Fruit fly (Drosophila melanogaster) whole organism, wandering third instar larva: ENCODE measurements around the gene elg1.

Experiments
- Abd-B ChIP-seq: fragments of >200 bp; optimal IDR thresholded peaks from 2 replicates; lab custom pipeline; 2017; ENCODE audit warnings: missing biosample characterization, missing genetic modification characterization
- CrebA ChIP-seq: fragments of 200-800 bp; sonication (Bioruptor generic); optimal IDR thresholded peaks from 2 replicates; lab custom pipeline; 2016; ENCODE audit warnings: missing biosample characterization, mild to moderate bottlenecking, missing genetic modification characterization, borderline replicate concordance
- Dfd ChIP-seq: fragments of >200 bp; optimal IDR thresholded peaks from 2 replicates; lab custom pipeline; 2017; ENCODE audit warnings: missing biosample characterization, missing genetic modification characterization
- Jra ChIP-seq: sonication (Bioruptor generic); optimal IDR thresholded peaks from 2 replicates; lab custom pipeline; 2016; ENCODE audit warnings: missing biosample characterization, missing genetic modification characterization
- Myc ChIP-seq: fragments of >200 bp; optimal IDR thresholded peaks from 2 replicates; lab custom pipeline; 2017
- dmrt93B ChIP-seq: fragments of 200-800 bp; sonication (Bioruptor generic); optimal IDR thresholded peaks from 2 replicates; lab custom pipeline; 2018; ENCODE audit warnings: missing biosample characterization, mild to moderate bottlenecking, missing genetic modification characterization
- dsf ChIP-seq: sonication (Bioruptor generic); optimal IDR thresholded peaks from 2 replicates; lab custom pipeline; 2016; ENCODE audit warnings: missing biosample characterization, missing genetic modification characterization, borderline replicate concordance
- foxo ChIP-seq, 2 experiments: fragments of 200-800 bp; sonication (Bioruptor generic); optimal IDR thresholded peaks; 2 replicates in 1 of 2; 3 replicates in 1 of 2; lab custom pipeline; 2016 to 2017; ENCODE audit warnings: missing biosample characterization in 2 of 2, missing genetic modification characterization in 2 of 2
- fru ChIP-seq: fragments of 200-800 bp; sonication (Bioruptor generic); optimal IDR thresholded peaks from 3 replicates; lab custom pipeline; 2016; ENCODE audit warnings: missing biosample characterization, mild to moderate bottlenecking, missing genetic modification characterization
- h ChIP-seq: fragments of 200-800 bp; sonication (Bioruptor generic); optimal IDR thresholded peaks from 3 replicates; lab custom pipeline; 2016; ENCODE audit warnings: missing biosample characterization, mild to moderate bottlenecking, missing genetic modification characterization
- jim ChIP-seq: fragments of 175-275, 200-325 bp; sonication (Bioruptor generic); optimal IDR thresholded peaks from 2 replicates; lab custom pipeline; 2016; ENCODE audit warnings: missing biosample characterization, mild to moderate bottlenecking, missing genetic modification characterization
- psq ChIP-seq: fragments of 200-800 bp; sonication (Bioruptor generic); optimal IDR thresholded peaks from 3 replicates; lab custom pipeline; 2017; ENCODE audit warnings: missing biosample characterization, mild to moderate bottlenecking, missing genetic modification characterization, moderate library complexity

DNA sequence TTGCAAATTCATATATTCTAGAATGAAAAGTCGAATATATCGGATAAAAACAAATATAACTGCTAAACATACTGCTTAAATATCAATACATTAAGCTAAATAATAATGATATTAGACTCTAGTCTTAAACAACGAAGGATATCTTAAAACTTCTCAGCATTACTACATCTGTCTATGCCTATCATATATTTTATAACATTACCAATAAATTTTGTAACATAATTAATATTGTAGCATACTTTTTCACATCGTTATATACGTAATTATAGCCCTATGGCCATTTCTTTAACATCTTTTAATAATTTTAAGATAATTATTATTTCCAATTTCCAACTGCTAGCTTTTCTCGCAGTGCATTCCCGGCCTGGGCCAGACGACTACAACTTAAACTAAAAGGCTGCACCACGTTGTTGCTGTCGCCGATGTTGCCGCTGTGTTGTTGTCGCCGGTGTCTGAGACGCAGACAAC, 41.0 kb downstream of the elg1 start:
- TF ChIP-seq CrebA (GFP tag; lab: Kevin White, UChicago) (no peak), h (peak; percentile 53), psq (GFP tag; lab: Kevin White, UChicago) (peak; percentile 71), Abd-B (GFP tag; lab: Kevin White, UChicago) (no peak), jim (GFP tag; lab: Kevin White, UChicago) (no peak), Dfd (GFP tag; lab: Kevin White, UChicago) (no peak), foxo (GFP tag; optimal IDR thresholded peaks at IDR 0.05; lab: Kevin White, UChicago) (peak in 1 of 2 experiments; percentile 73), fru (GFP tag; lab: Kevin White, UChicago) (peak; percentile 63), Myc (lab: Kevin White, UChicago) (no peak), Jra (GFP tag; lab: Kevin White, UChicago) (no peak), dsf (GFP tag; lab: Kevin White, UChicago) (no peak), dmrt93B (GFP tag; lab: Kevin White, UChicago) (peak; percentile 58)
